Worm (Caenorhabditis elegans) whole organism, young adult: Measurements from ENCODE around the gene B0457.6.

ENCODE experiments used
- B0261.1 ChIP-seq: sonication (generic microtip); optimal IDR thresholded peaks from 2 replicates; lab custom pipeline; 2016; ENCODE audit warnings: mild to moderate bottlenecking, missing genetic modification characterization, moderate library complexity, missing compliant biosample characterization
- F33H1.4 ChIP-seq: fragments of 200-800 bp; sonication (Bioruptor generic); IDR thresholded peaks from 2 replicates; pipeline ENCODE4 v1.3.6; 2022; ENCODE audit warnings: missing genetic modification reagents, missing genetic modification characterization, missing compliant biosample characterization
- F37B4.10 ChIP-seq: fragments of 200-800 bp; sonication (Bioruptor generic); IDR thresholded peaks from 2 replicates; pipeline ENCODE4 v1.3.6; 2022; ENCODE audit warnings: missing genetic modification characterization, missing compliant biosample characterization
- F55B11.4 ChIP-seq: sonication (generic microtip); optimal IDR thresholded peaks from 2 replicates; lab custom pipeline; 2016; ENCODE audit warnings: missing compliant biosample characterization, missing genetic modification characterization, borderline replicate concordance; ENCODE audit not compliant: insufficient read depth
- Y67H2A.10 ChIP-seq: fragments of 200-800 bp; sonication (Bioruptor generic); conservative IDR thresholded peaks from 2 replicates; pipeline ENCODE4 v1.3.6; 2022; ENCODE audit warnings: missing genetic modification reagents, missing genetic modification characterization, missing compliant biosample characterization
- akir-1 ChIP-seq: fragments of 200-800 bp; sonication (Bioruptor generic); optimal IDR thresholded peaks from 2 replicates; lab custom pipeline; 2018; ENCODE audit warnings: mild to moderate bottlenecking, missing genetic modification characterization, moderate library complexity, missing compliant biosample characterization
- aptf-3 ChIP-seq: fragments of 200-800 bp; sonication (Bioruptor generic); IDR thresholded peaks from 2 replicates; pipeline ENCODE4 v1.3.6; 2022; ENCODE audit warnings: missing genetic modification characterization, missing compliant biosample characterization
- athp-1 ChIP-seq: sonication (generic microtip); optimal IDR thresholded peaks from 2 replicates; lab custom pipeline; 2017; ENCODE audit warnings: mild to moderate bottlenecking, missing genetic modification characterization, missing compliant biosample characterization
- attf-3 ChIP-seq: fragments of 200-800 bp; sonication (Bioruptor generic); conservative IDR thresholded peaks from 2 replicates; pipeline ENCODE4 v1.3.6; 2022; ENCODE audit warnings: missing genetic modification reagents, missing genetic modification characterization, missing compliant biosample characterization
- bed-2 ChIP-seq: fragments of 200-800 bp; sonication (Bioruptor generic); IDR thresholded peaks from 2 replicates; pipeline ENCODE4 v1.3.6; 2022; ENCODE audit warnings: missing genetic modification reagents, missing genetic modification characterization, missing compliant biosample characterization
- cebp-1 ChIP-seq, 2 experiments: fragments of 200-800 bp in 1 of 2; sonication (Bioruptor generic) in 1 of 2; sonication (generic microtip) in 1 of 2; IDR thresholded peaks in 1 of 2; optimal IDR thresholded peaks in 1 of 2; 2 replicates each; pipeline versions ENCODE4 v1.3.6 to Lab custom; 2017 to 2022; ENCODE audit warnings: missing compliant biosample characterization in 2 of 2, missing genetic modification characterization in 2 of 2, mild to moderate bottlenecking in 1 of 2, missing genetic modification reagents in 1 of 2, moderate library complexity in 1 of 2
- ceh-91 ChIP-seq: fragments of 200-800 bp; sonication (Bioruptor generic); IDR thresholded peaks from 2 replicates; pipeline ENCODE4 v1.3.6; 2022; ENCODE audit warnings: missing genetic modification reagents, missing genetic modification characterization, missing compliant biosample characterization
- chd-7 ChIP-seq: sonication (generic microtip); optimal IDR thresholded peaks from 2 replicates; lab custom pipeline; 2016; ENCODE audit warnings: mild to moderate bottlenecking, missing genetic modification characterization, moderate library complexity, missing compliant biosample characterization
- fkh-3 ChIP-seq: sonication (generic microtip); optimal IDR thresholded peaks from 2 replicates; lab custom pipeline; 2016; ENCODE audit warnings: mild to moderate bottlenecking, missing genetic modification characterization, missing compliant biosample characterization
- him-1 ChIP-seq: sonication (generic microtip); optimal IDR thresholded peaks from 2 replicates; lab custom pipeline; 2016; ENCODE audit warnings: missing genotype, missing genetic modification reagents, missing genetic modification characterization, missing compliant biosample characterization
- hrde-1 ChIP-seq: sonication (generic microtip); optimal IDR thresholded peaks from 2 replicates; lab custom pipeline; 2016; ENCODE audit warnings: missing genetic modification characterization, mild to moderate bottlenecking, missing compliant biosample characterization, moderate library complexity, missing genotype, missing genetic modification reagents, borderline replicate concordance
- hsf-1 ChIP-seq: fragments of 200-800 bp; sonication (Bioruptor generic); IDR thresholded peaks from 2 replicates; pipeline ENCODE4 v1.3.6; 2022; ENCODE audit warnings: missing genetic modification reagents, missing genetic modification characterization, missing compliant biosample characterization
- lsy-27 ChIP-seq: sonication (generic microtip); optimal IDR thresholded peaks from 2 replicates; lab custom pipeline; 2017; ENCODE audit warnings: missing genetic modification characterization, mild to moderate bottlenecking, missing compliant biosample characterization, antibody characterized with exemption, missing genotype, borderline replicate concordance; ENCODE audit not compliant: insufficient read depth
- mes-4 ChIP-seq: sonication (generic microtip); optimal IDR thresholded peaks from 2 replicates; lab custom pipeline; 2016; ENCODE audit warnings: missing genotype, missing genetic modification characterization, missing compliant biosample characterization
- nfya-2 ChIP-seq: fragments of 200-800 bp; sonication (Bioruptor generic); IDR thresholded peaks from 2 replicates; pipeline ENCODE4 v1.3.6; 2022; ENCODE audit warnings: missing genetic modification reagents, missing genetic modification characterization, missing compliant biosample characterization
- nhr-120 ChIP-seq: fragments of 200-800 bp; sonication (Bioruptor generic); IDR thresholded peaks from 2 replicates; pipeline ENCODE4 v1.3.6; 2022; ENCODE audit warnings: missing genetic modification characterization, missing compliant biosample characterization
- pbrm-1 ChIP-seq: fragments of 200-800 bp; sonication (Bioruptor generic); IDR thresholded peaks from 2 replicates; pipeline ENCODE4 v1.3.6; 2022; ENCODE audit warnings: missing genetic modification reagents, missing genetic modification characterization, missing compliant biosample characterization
- snpc-1.1 ChIP-seq: sonication (generic microtip); optimal IDR thresholded peaks from 2 replicates; lab custom pipeline; 2017; ENCODE audit warnings: missing genetic modification characterization, mild to moderate bottlenecking, missing compliant biosample characterization, antibody characterized with exemption, moderate library complexity, missing genotype, missing genetic modification reagents; ENCODE audit not compliant: insufficient read depth
- tbp1 ChIP-seq: fragments of 200-800 bp; sonication (Bioruptor generic); optimal IDR thresholded peaks from 2 replicates; lab custom pipeline; 2018; ENCODE audit warnings: mild to moderate bottlenecking, missing genetic modification characterization, missing compliant biosample characterization
- tbx-9 ChIP-seq: sonication (generic microtip); optimal IDR thresholded peaks from 2 replicates; lab custom pipeline; 2016; ENCODE audit warnings: borderline replicate concordance, missing genetic modification characterization, inconsistent platforms, missing compliant biosample characterization
- unc-130 ChIP-seq: sonication (generic microtip); optimal IDR thresholded peaks from 2 replicates; lab custom pipeline; 2016; ENCODE audit warnings: missing genetic modification reagents, missing genetic modification characterization, missing compliant biosample characterization
- xnd-1 ChIP-seq: sonication (generic microtip); optimal IDR thresholded peaks from 2 replicates; lab custom pipeline; 2016; ENCODE audit warnings: missing genotype, missing genetic modification reagents, missing genetic modification characterization, missing compliant biosample characterization
- zfh-2 ChIP-seq: fragments of 200-800 bp; sonication (Bioruptor generic); conservative IDR thresholded peaks from 2 replicates; pipeline ENCODE4 v1.3.6; 2022; ENCODE audit warnings: missing genetic modification reagents, missing genetic modification characterization, missing compliant biosample characterization
- zim-3 ChIP-seq: sonication (generic microtip); optimal IDR thresholded peaks from 2 replicates; lab custom pipeline; 2017; ENCODE audit warnings: mild to moderate bottlenecking, missing genetic modification characterization, moderate library complexity, missing compliant biosample characterization
- ztf-26 ChIP-seq: sonication (generic microtip); optimal IDR thresholded peaks from 2 replicates; lab custom pipeline; 2017; ENCODE audit warnings: missing genetic modification characterization, missing compliant biosample characterization

Gene B0457.6

ce11 chrII:8877032-8877985, 44.9 kb upstream of the B0457.6 start (continued):
- no peak for TF ChIP-seq fkh-3
- no peak for TF ChIP-seq F55B11.4 (tag; lab: Kevin White, UChicago)
- TF ChIP-seq lsy-27 (tag; lab: Kevin White, UChicago), result no peak
- TF ChIP-seq aptf-3 (GFP tag; lab: Robert Waterston, UW), result no peak
- TF ChIP-seq hsf-1 (GFP tag; lab: Robert Waterston, UW), result no peak
- no peak for TF ChIP-seq ztf-26 (tag; lab: Kevin White, UChicago)
- TF ChIP-seq mes-4, result no peak
- no peak for TF ChIP-seq B0261.1 (tag; lab: Kevin White, UChicago)
- no peak for TF ChIP-seq nfya-2 (GFP tag; lab: Robert Waterston, UW)
- no peak for TF ChIP-seq unc-130 (GFP tag; lab: Kevin White, UChicago)
- TF ChIP-seq F33H1.4 (GFP tag; lab: Robert Waterston, UW), result no peak
- no peak for TF ChIP-seq athp-1 (tag; lab: Kevin White, UChicago)

DNA sequence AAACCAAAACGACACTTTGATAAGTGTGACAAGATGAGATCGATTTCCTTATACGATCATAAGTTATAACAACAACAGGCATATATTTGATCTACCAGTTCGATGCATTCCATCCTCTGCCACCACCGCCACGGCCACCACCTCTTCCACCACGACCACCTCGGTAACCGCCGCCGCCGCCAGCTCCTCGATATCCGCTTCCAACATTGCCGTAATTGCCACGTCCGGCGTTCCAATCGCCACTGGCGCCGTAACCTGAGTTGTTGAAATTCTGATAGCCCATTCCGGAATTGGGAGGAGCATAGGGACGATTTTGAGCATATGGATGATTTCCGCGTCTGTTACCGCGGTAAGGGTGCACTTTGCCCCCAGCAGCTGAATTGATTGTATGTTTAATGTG, 43.7 kb upstream of the B0457.6 start:
- no peak for TF ChIP-seq hrde-1 (tag; lab: Kevin White, UChicago)
- no peak for TF ChIP-seq zim-3
- no peak for TF ChIP-seq F37B4.10
- TF ChIP-seq bed-2, result no peak
- no peak for TF ChIP-seq snpc-1.1
- 0 out of 2 replicates have a peak, but pooled peaks have one; percentile 35 for TF ChIP-seq hsf-1 (GFP tag; lab: Robert Waterston, UW)
- TF ChIP-seq him-1 (tag; lab: Kevin White, UChicago), result no peak
- peak; percentile 19 for TF ChIP-seq chd-7 (tag; lab: Kevin White, UChicago)
- no peak for TF ChIP-seq tbx-9
- TF ChIP-seq cebp-1 (GFP tag; IDR thresholded peaks at IDR 0.05; lab: Robert Waterston, UW), result no peak
- TF ChIP-seq cebp-1 (tag; optimal IDR thresholded peaks at IDR 0.05; lab: Kevin White, UChicago), result no peak
- TF ChIP-seq ceh-91 (GFP tag; lab: Robert Waterston, UW), result no peak
- peak; percentile 82 for TF ChIP-seq zfh-2 (GFP tag; lab: Robert Waterston, UW)

DNA sequence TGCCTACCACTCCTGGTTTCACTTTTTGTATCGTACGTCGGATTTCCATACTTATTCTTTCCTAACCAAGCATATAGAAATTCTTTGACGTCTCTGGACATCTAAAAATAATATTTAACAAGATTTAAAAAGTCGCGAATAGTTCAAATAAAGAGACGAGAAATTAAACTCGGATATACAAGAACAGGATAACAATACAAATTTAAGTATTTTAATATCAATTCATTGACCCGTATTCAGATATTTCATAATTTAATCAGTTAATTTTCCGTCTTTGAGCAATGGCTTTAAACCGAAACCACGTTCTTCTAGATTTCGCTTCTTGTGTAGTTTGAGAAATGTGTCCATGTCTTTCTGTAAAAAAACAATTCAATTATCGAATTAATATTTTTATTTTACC, 38.7 kb upstream of the B0457.6 start, which contains the start of gene rha-1:
Gene rha-1, minus strand, starts transcription at position 101 of the 400 bp plus-strand sequence.
- TF ChIP-seq attf-3 (GFP tag; lab: Robert Waterston, UW), result no peak
- TF ChIP-seq ceh-91 (GFP tag; lab: Robert Waterston, UW), result no peak
- no peak for TF ChIP-seq xnd-1 (tag; lab: Kevin White, UChicago)
- no peak for TF ChIP-seq Y67H2A.10 (GFP tag; lab: Robert Waterston, UW)
- TF ChIP-seq nhr-120 (GFP tag; lab: Robert Waterston, UW), result no peak
- TF ChIP-seq tbp1 (GFP tag; lab: Kevin White, UChicago), result no peak
- no peak for TF ChIP-seq pbrm-1 (GFP tag; lab: Robert Waterston, UW)
- TF ChIP-seq akir-1 (GFP tag; lab: Kevin White, UChicago), result no peak
